Fruit fly (Drosophila melanogaster): ENCODE data around the gene Hsp68.

Hsp68 gene

DNA sequence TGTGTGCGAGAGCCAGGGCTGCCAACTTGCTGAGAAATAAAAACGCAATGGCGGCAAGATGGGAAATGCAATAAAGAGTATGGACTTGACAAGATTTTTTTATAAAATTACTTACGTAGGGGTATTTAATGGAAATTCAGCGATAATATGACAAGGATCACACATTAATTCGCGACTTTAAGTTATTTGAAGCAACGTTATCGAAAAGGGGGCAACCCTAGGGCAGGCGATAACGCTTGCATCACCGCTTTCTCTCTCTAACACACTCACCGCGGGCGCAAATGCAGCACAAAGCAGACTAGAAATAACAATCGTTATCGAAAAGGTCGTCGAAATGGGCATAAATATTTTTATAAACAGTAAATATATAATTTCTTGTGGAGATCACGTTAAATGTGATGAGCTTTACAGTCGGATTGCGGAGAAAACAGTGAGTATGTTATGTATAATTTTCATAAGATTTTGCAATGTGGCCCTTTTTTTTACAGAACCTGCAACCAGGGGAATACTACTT, 9.1 kb downstream of the Hsp68 start, which contains the start of gene Rox8 (continued):
- TF ChIP-seq Sry-δ (GFP tag; optimal IDR thresholded peaks at IDR 0.05) (peak; percentile 69), CG4360 (GFP tag; IDR thresholded peaks at IDR 0.05) (no peak), sens-2 (GFP tag; IDR thresholded peaks at IDR 0.05) (no peak), gfzf (GFP tag; optimal IDR thresholded peaks at IDR 0.05) (peak; percentile 51), Ravus (GFP tag; IDR thresholded peaks at IDR 0.05) (no peak), chinmo (GFP tag; IDR thresholded peaks at IDR 0.05; ENCODE audit: partially characterized antibody) (peak; percentile 99), Fer2 (tag; optimal IDR thresholded peaks at IDR 0.05) (peak; percentile 51), CG8359 (GFP tag; optimal IDR thresholded peaks at IDR 0.05; ENCODE audit: borderline replicate concordance) (no peak), chn (GFP tag; optimal IDR thresholded peaks at IDR 0.05) (peak; percentile 25), CG11723 (GFP tag; optimal IDR thresholded peaks at IDR 0.05) (peak; percentile 20), dati (GFP tag; IDR thresholded peaks at IDR 0.05) (no peak), pita (GFP tag; optimal IDR thresholded peaks at IDR 0.05) (no peak), Hmx (GFP tag; optimal IDR thresholded peaks at IDR 0.05) (no peak), CG14014 (GFP tag; IDR thresholded peaks at IDR 0.05) (peak; percentile 40; the same call in 1 of the 2 replicates), CG14667 (GFP tag; IDR thresholded peaks at IDR 0.05) (no peak), da (GFP tag; optimal IDR thresholded peaks at IDR 0.05) (no peak), CG6689 (GFP tag; IDR thresholded peaks at IDR 0.05) (no peak), gsb (GFP tag; IDR thresholded peaks at IDR 0.05) (no peak), slp2 (GFP tag; optimal IDR thresholded peaks at IDR 0.05) (no peak), oc (tag; optimal IDR thresholded peaks at IDR 0.05) (no peak), ems (GFP tag; optimal IDR thresholded peaks at IDR 0.05) (peak; percentile 6), CG13624 (GFP tag; optimal IDR thresholded peaks at IDR 0.05) (peak; percentile 63), corto (GFP tag; optimal IDR thresholded peaks at IDR 0.05) (peak; percentile 54), CG12071 (GFP tag; optimal IDR thresholded peaks at IDR 0.05) (no peak), Sox100B (GFP tag; optimal IDR thresholded peaks at IDR 0.05) (no peak), tio (GFP tag; optimal IDR thresholded peaks at IDR 0.05) (no peak), luna (GFP tag; optimal IDR thresholded peaks at IDR 0.05) (no peak), MTF-1 (GFP tag; optimal IDR thresholded peaks at IDR 0.05; ENCODE audit: borderline replicate concordance) (no peak), CG18764 (GFP tag; optimal IDR thresholded peaks at IDR 0.05) (peak; percentile 22), CrebB (tag; optimal IDR thresholded peaks at IDR 0.05) (no peak), CG8388 (GFP tag; optimal IDR thresholded peaks at IDR 0.05) (peak; percentile 24), sob (GFP tag; IDR thresholded peaks at IDR 0.05) (0 out of 2 replicates have a peak, but pooled peaks have one; percentile 10), CG2889 (GFP tag; IDR thresholded peaks at IDR 0.05) (no peak), CG6765 (GFP tag; optimal IDR thresholded peaks at IDR 0.05) (no peak), NfI (GFP tag; optimal IDR thresholded peaks at IDR 0.05) (peak; percentile 23), B-H1 (GFP tag; IDR thresholded peaks at IDR 0.05) (no peak), CG15601 (tag; optimal IDR thresholded peaks at IDR 0.05) (peak; percentile 21), CG7963 (GFP tag; IDR thresholded peaks at IDR 0.05; ENCODE audit: partially characterized antibody) (no peak), Mad (GFP tag; optimal IDR thresholded peaks at IDR 0.05) (peak; percentile 12), CHES-1-like (GFP tag; optimal IDR thresholded peaks at IDR 0.05) (peak; percentile 48), cg (GFP tag; optimal IDR thresholded peaks at IDR 0.05) (no peak), CG3995 (GFP tag; optimal IDR thresholded peaks at IDR 0.05) (peak; percentile 47), Max (GFP tag; optimal IDR thresholded peaks at IDR 0.05) (peak; percentile 63), unc-4 (GFP tag; IDR thresholded peaks at IDR 0.05; ENCODE audit: partially characterized antibody) (no peak), ind (GFP tag; optimal IDR thresholded peaks at IDR 0.05) (peak; percentile 35), sc (optimal IDR thresholded peaks at IDR 0.05) (no peak), sc (GFP tag; optimal IDR thresholded peaks at IDR 0.05) (no peak), Doc3 (GFP tag; IDR thresholded peaks at IDR 0.05; ENCODE audit: partially characterized antibody) (0 out of 3 replicates have a peak, but pooled peaks have one; percentile 41), Bdp1 (GFP tag; optimal IDR thresholded peaks at IDR 0.05) (no peak), CG15696 (tag; optimal IDR thresholded peaks at IDR 0.05) (peak; percentile 24), Meics (GFP tag; optimal IDR thresholded peaks at IDR 0.05) (peak; percentile 44)

All from whole organism, embryonic.